Worm (Caenorhabditis elegans) whole organism, late embryonic: ENCODE results near the gene cand-1.

ENCODE experiments used
- C08G9.2 ChIP-seq: sonication (generic microtip); optimal IDR thresholded peaks from 2 replicates; lab custom pipeline; 2016; ENCODE audit warnings: mild to moderate bottlenecking, missing genetic modification characterization, moderate library complexity, missing compliant biosample characterization
- C38D4.7 ChIP-seq: fragments of 200-800 bp; sonication (Bioruptor generic); optimal IDR thresholded peaks from 2 replicates; lab custom pipeline; 2018; ENCODE audit warnings: mild to moderate bottlenecking, missing genetic modification characterization, moderate library complexity, missing compliant biosample characterization
- F13H6.1 ChIP-seq: sonication (generic microtip); optimal IDR thresholded peaks from 2 replicates; lab custom pipeline; 2016; ENCODE audit warnings: missing genetic modification characterization, missing compliant biosample characterization
- ceh-22 ChIP-seq: sonication (generic microtip); optimal IDR thresholded peaks from 2 replicates; lab custom pipeline; 2017; ENCODE audit warnings: missing biosample characterization, missing genetic modification characterization
- ceh-24 ChIP-seq: sonication (generic microtip); optimal IDR thresholded peaks from 2 replicates; lab custom pipeline; 2016; ENCODE audit warnings: mild to moderate bottlenecking, missing genetic modification characterization, missing compliant biosample characterization
- ceh-31 ChIP-seq: sonication (generic microtip); optimal IDR thresholded peaks from 2 replicates; lab custom pipeline; 2016; ENCODE audit warnings: missing genetic modification characterization, missing compliant biosample characterization
- ceh-34 ChIP-seq: sonication (generic microtip); optimal IDR thresholded peaks from 2 replicates; lab custom pipeline; 2016; ENCODE audit warnings: mild to moderate bottlenecking, missing genetic modification characterization, missing compliant biosample characterization
- ceh-48 ChIP-seq: sonication (generic microtip); optimal IDR thresholded peaks from 2 replicates; lab custom pipeline; 2016; ENCODE audit warnings: missing genetic modification characterization, inconsistent platforms, missing compliant biosample characterization
- ceh-6 ChIP-seq: fragments of 200-800 bp; sonication (Bioruptor generic); optimal IDR thresholded peaks from 2 replicates; lab custom pipeline; 2018; ENCODE audit warnings: mild to moderate bottlenecking, missing genetic modification characterization, missing compliant biosample characterization
- ceh-9 ChIP-seq: sonication (generic microtip); optimal IDR thresholded peaks from 2 replicates; lab custom pipeline; 2016; ENCODE audit warnings: mild to moderate bottlenecking, missing genetic modification characterization, inconsistent platforms, missing compliant biosample characterization
- che-1 ChIP-seq: sonication (generic microtip); optimal IDR thresholded peaks from 2 replicates; lab custom pipeline; 2016; ENCODE audit warnings: mild to moderate bottlenecking, missing genetic modification characterization, missing compliant biosample characterization
- elt-2 ChIP-seq: sonication (generic microtip); optimal IDR thresholded peaks from 2 replicates; lab custom pipeline; 2016; ENCODE audit warnings: missing genetic modification reagents, missing genetic modification characterization, missing compliant biosample characterization
- ets-4 ChIP-seq: sonication (generic microtip); optimal IDR thresholded peaks from 2 replicates; lab custom pipeline; 2016; ENCODE audit warnings: missing genetic modification characterization, missing compliant biosample characterization
- eyg-1 ChIP-seq: sonication (generic microtip); optimal IDR thresholded peaks from 2 replicates; lab custom pipeline; 2016; ENCODE audit warnings: missing genotype, missing genetic modification characterization, missing compliant biosample characterization
- fax-1 ChIP-seq: sonication (generic microtip); optimal IDR thresholded peaks from 2 replicates; lab custom pipeline; 2016; ENCODE audit warnings: missing genotype, missing genetic modification characterization, missing compliant biosample characterization
- fkh-10 ChIP-seq: fragments of 150-350 bp; optimal IDR thresholded peaks from 2 replicates; lab custom pipeline; 2014; ENCODE audit warnings: missing biosample characterization, missing genetic modification reagents, missing genetic modification characterization
- gmeb-2 ChIP-seq: sonication (generic microtip); optimal IDR thresholded peaks from 2 replicates; lab custom pipeline; 2016; ENCODE audit warnings: missing genetic modification characterization, inconsistent platforms, missing compliant biosample characterization
- hlh-30 ChIP-seq: sonication (generic microtip); optimal IDR thresholded peaks from 2 replicates; lab custom pipeline; 2017; ENCODE audit warnings: antibody characterized with exemption, missing genetic modification characterization, missing compliant biosample characterization; ENCODE audit not compliant: insufficient read depth
- lin-11 ChIP-seq: fragments of 200-800 bp; sonication (Bioruptor generic); optimal IDR thresholded peaks from 2 replicates; lab custom pipeline; 2018; ENCODE audit warnings: mild to moderate bottlenecking, missing genetic modification characterization, missing compliant biosample characterization
- madf-2 ChIP-seq: sonication (generic microtip); optimal IDR thresholded peaks from 2 replicates; lab custom pipeline; 2017; ENCODE audit warnings: missing genetic modification characterization, missing compliant biosample characterization
- mec-3 ChIP-seq: sonication (generic microtip); optimal IDR thresholded peaks from 2 replicates; lab custom pipeline; 2016; ENCODE audit warnings: borderline replicate concordance, missing genetic modification characterization, missing compliant biosample characterization
- nfya-1 ChIP-seq: sonication (generic microtip); optimal IDR thresholded peaks from 2 replicates; lab custom pipeline; 2017; ENCODE audit warnings: missing genetic modification characterization, mild to moderate bottlenecking, missing compliant biosample characterization, antibody characterized with exemption, moderate library complexity
- nhr-232 ChIP-seq: sonication (generic microtip); optimal IDR thresholded peaks from 2 replicates; lab custom pipeline; 2016; ENCODE audit warnings: missing genetic modification characterization, missing compliant biosample characterization
- pag-3 ChIP-seq: sonication (generic microtip); optimal IDR thresholded peaks from 2 replicates; lab custom pipeline; 2016; ENCODE audit warnings: missing compliant biosample characterization, missing genetic modification characterization, borderline replicate concordance
- pax-1 ChIP-seq: fragments of 150-350 bp; optimal IDR thresholded peaks from 2 replicates; lab custom pipeline; 2014; ENCODE audit warnings: missing biosample characterization, missing genetic modification characterization
- pros-1 ChIP-seq: fragments of 150-350 bp; optimal IDR thresholded peaks from 2 replicates; lab custom pipeline; 2014; ENCODE audit warnings: missing biosample characterization, missing genetic modification reagents, missing genetic modification characterization
- rnt-1 ChIP-seq: sonication (generic microtip); optimal IDR thresholded peaks from 2 replicates; lab custom pipeline; 2016; ENCODE audit warnings: missing genetic modification characterization, missing compliant biosample characterization
- sdc-2 ChIP-seq: sonication (generic microtip); optimal IDR thresholded peaks from 2 replicates; lab custom pipeline; 2016; ENCODE audit warnings: missing genotype, missing genetic modification characterization, missing compliant biosample characterization
- sox-2 ChIP-seq: fragments of 200-800 bp; sonication (Bioruptor generic); IDR thresholded peaks from 2 replicates; pipeline ENCODE4 v1.3.6; 2022; ENCODE audit warnings: missing genetic modification reagents, missing genetic modification characterization, missing compliant biosample characterization
- syd-9 ChIP-seq: sonication (generic microtip); optimal IDR thresholded peaks from 2 replicates; lab custom pipeline; 2016; ENCODE audit warnings: mild to moderate bottlenecking, missing genetic modification characterization, moderate library complexity, missing compliant biosample characterization
- tbx-7 ChIP-seq: sonication (generic microtip); optimal IDR thresholded peaks from 2 replicates; lab custom pipeline; 2016; ENCODE audit warnings: missing genotype, missing genetic modification characterization, missing compliant biosample characterization
- unc-3 ChIP-seq, 2 experiments: fragments of 200-800 bp in 1 of 2; sonication (Bioruptor generic) in 1 of 2; sonication (generic microtip) in 1 of 2; conservative IDR thresholded peaks in 1 of 2; optimal IDR thresholded peaks in 1 of 2; 2 replicates each; pipeline versions ENCODE4 v1.3.6 to Lab custom; 2016 to 2022; ENCODE audit warnings: missing compliant biosample characterization in 2 of 2, missing genetic modification characterization in 2 of 2, missing genetic modification reagents in 1 of 2
- unc-42 ChIP-seq: sonication (generic microtip); optimal IDR thresholded peaks from 2 replicates; lab custom pipeline; 2016; ENCODE audit warnings: missing genotype, missing genetic modification characterization, missing compliant biosample characterization
- unc-86 ChIP-seq: sonication (generic microtip); optimal IDR thresholded peaks from 2 replicates; lab custom pipeline; 2016; ENCODE audit warnings: missing genetic modification characterization, missing compliant biosample characterization
- zip-5 ChIP-seq: sonication (generic microtip); optimal IDR thresholded peaks from 2 replicates; lab custom pipeline; 2016; ENCODE audit warnings: missing genetic modification characterization, missing compliant biosample characterization
- ztf-16 ChIP-seq: sonication (generic microtip); optimal IDR thresholded peaks from 2 replicates; lab custom pipeline; 2017; ENCODE audit warnings: missing genetic modification characterization, missing compliant biosample characterization

cand-1 gene

DNA sequence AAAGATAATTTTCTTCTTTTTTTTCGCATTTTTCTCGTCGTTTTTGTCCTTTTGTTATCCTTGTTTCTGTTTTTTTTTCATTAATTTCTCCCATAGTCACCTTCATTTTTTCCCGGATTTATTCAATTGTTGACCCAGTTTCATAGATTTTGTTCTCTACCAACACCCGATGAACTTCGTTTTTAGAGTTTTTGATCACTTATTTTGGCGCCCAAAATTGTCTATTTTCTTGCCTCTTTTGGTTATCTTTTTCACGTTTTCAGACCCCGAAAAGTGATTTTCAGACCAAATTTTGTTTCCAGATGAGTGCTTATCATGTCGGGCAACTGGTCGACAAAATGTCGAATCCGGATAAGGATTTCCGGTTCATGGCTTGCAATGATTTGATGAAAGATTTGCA, at the start of gene cand-1:
Gene cand-1, plus strand, starts transcription at position 301 of the 400 bp plus-strand sequence.
- no peak for TF ChIP-seq F13H6.1 (tag; lab: Kevin White, UChicago)
- TF ChIP-seq sdc-2: no peak
- no peak for TF ChIP-seq C08G9.2 (tag; lab: Kevin White, UChicago)
- TF ChIP-seq unc-3 (GFP tag; conservative IDR thresholded peaks at IDR 0.05; lab: Robert Waterston, UW): no peak
- no peak for TF ChIP-seq unc-3 (tag; optimal IDR thresholded peaks at IDR 0.05; lab: Kevin White, UChicago)
- TF ChIP-seq madf-2 (tag; lab: Kevin White, UChicago): no peak
- no peak for TF ChIP-seq mec-3 (tag; lab: Kevin White, UChicago)
- TF ChIP-seq C38D4.7: no peak
- no peak for TF ChIP-seq hlh-30
- TF ChIP-seq ceh-6: no peak
- no peak for TF ChIP-seq unc-42
- TF ChIP-seq ceh-22 (tag; lab: Kevin White, UChicago): no peak
- TF ChIP-seq ceh-9 (tag; lab: Kevin White, UChicago): no peak

ce11 chrV:16756166-16756565, 46.5 kb upstream of the cand-1 start:
- TF ChIP-seq nfya-1 (tag; lab: Kevin White, UChicago): peak; percentile 71
- no peak for TF ChIP-seq nhr-232 (tag; lab: Kevin White, UChicago)

ce11 chrV:16759937-16760336, 42.7 kb upstream of the cand-1 start:
- no peak for TF ChIP-seq ceh-31 (tag; lab: Kevin White, UChicago)
- TF ChIP-seq lin-11: no peak
- TF ChIP-seq ztf-16 (tag; lab: Kevin White, UChicago): no peak
- no peak for TF ChIP-seq unc-86 (tag; lab: Kevin White, UChicago)
- TF ChIP-seq nhr-232 (tag; lab: Kevin White, UChicago): no peak
- no peak for TF ChIP-seq pros-1 (tag; lab: Kevin White, UChicago)
- TF ChIP-seq eyg-1 (tag; lab: Kevin White, UChicago): no peak
- TF ChIP-seq syd-9 (tag; lab: Kevin White, UChicago): no peak

- TF ChIP-seq ceh-22 (tag; lab: Kevin White, UChicago) (no peak), pax-1 (tag; lab: Kevin White, UChicago) (no peak), tbx-7 (no peak), fax-1 (tag; lab: Kevin White, UChicago) (no peak), nhr-232 (tag; lab: Kevin White, UChicago) (no peak)
These were observed 28.2 kb upstream of the cand-1 start for ce11 chrV:16774428-16774827.

DNA sequence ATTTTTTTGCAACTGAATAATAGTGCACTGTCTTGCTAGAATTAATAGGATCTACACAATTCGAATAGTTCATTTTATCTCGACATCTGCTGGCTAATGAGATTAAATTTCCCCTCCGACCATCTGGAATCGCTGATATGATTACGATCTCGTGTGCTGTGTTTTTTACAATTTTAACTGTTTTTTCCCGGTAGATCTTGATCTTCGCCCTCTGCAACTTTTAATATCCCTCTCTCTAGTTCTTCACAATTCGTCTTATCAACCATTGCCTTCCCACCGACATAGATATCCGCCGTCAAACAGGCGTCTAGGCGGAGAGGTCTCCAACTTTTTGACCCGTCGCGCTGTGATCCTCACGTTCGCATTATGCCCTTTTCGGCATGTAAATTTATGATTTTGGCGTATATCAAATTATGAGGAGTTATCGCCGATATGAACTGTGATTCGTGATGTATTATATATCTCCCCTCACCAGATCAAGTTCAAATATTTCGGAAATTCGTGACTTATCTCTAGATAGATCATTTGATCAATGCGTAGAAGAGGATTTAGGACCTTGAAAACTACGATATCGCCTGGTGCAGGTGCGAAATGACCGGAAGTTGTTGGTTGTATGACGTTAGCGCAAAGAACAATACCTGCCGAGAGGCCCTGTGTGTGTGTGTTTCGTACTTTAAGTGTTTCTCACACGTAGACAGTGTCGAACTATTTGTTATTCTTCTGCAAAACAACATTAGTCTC, 24.0 kb upstream of the cand-1 start:
- TF ChIP-seq tbx-7 (no peak), lin-11 (no peak), fkh-10 (no peak), ztf-16 (tag; lab: Kevin White, UChicago) (no peak), sox-2 (no peak), ceh-6 (no peak), pag-3 (no peak), ceh-34 (tag; lab: Kevin White, UChicago) (no peak), gmeb-2 (tag; lab: Kevin White, UChicago) (no peak), ceh-24 (no peak), ets-4 (tag; lab: Kevin White, UChicago) (no peak), che-1 (tag; lab: Kevin White, UChicago) (no peak), rnt-1 (no peak), zip-5 (tag; lab: Kevin White, UChicago) (no peak), unc-3 (GFP tag; conservative IDR thresholded peaks at IDR 0.05; lab: Robert Waterston, UW) (no peak), unc-3 (tag; optimal IDR thresholded peaks at IDR 0.05; lab: Kevin White, UChicago) (no peak), elt-2 (tag; lab: Kevin White, UChicago) (no peak), ceh-48 (no peak)
